Worm (Caenorhabditis elegans): ENCODE data around the gene R160.6.

DNA sequence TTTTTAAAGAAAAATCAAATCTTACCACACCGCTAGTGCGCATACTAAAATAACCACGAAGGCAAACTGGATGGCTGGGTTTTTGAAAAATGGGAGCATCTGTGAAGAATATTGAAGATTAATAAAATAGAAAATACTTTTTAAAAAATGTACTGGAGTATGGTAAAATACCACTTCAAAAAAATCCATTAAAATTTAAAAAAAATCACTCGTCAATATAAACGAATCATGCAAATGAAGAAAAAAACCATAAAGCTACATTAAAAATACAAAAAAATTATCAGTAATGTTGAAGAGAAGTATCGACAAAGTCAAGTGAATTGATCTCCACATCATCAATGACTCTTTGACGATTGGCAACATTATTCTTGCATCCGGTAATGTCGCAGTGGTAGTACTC, 2.3 kb downstream of the R160.6 start, which contains the start of gene R160.5:
- TF ChIP-seq dmd-4 (tag; optimal IDR thresholded peaks at IDR 0.05), result no peak
- TF ChIP-seq ztf-11 (tag; optimal IDR thresholded peaks at IDR 0.05), result no peak
- no peak for TF ChIP-seq fos-1 (tag; optimal IDR thresholded peaks at IDR 0.05)
- no peak for TF ChIP-seq mdl-1 (tag; optimal IDR thresholded peaks at IDR 0.05)
- TF ChIP-seq ama-1 (optimal IDR thresholded peaks at IDR 0.05), result no peak
- TF ChIP-seq unc-39 (tag; optimal IDR thresholded peaks at IDR 0.05), result no peak

Measured in whole organism, L2 larva.